Fruit fly (Drosophila melanogaster): ENCODE data around the gene beat-Vb.

beat-Vb gene

DNA sequence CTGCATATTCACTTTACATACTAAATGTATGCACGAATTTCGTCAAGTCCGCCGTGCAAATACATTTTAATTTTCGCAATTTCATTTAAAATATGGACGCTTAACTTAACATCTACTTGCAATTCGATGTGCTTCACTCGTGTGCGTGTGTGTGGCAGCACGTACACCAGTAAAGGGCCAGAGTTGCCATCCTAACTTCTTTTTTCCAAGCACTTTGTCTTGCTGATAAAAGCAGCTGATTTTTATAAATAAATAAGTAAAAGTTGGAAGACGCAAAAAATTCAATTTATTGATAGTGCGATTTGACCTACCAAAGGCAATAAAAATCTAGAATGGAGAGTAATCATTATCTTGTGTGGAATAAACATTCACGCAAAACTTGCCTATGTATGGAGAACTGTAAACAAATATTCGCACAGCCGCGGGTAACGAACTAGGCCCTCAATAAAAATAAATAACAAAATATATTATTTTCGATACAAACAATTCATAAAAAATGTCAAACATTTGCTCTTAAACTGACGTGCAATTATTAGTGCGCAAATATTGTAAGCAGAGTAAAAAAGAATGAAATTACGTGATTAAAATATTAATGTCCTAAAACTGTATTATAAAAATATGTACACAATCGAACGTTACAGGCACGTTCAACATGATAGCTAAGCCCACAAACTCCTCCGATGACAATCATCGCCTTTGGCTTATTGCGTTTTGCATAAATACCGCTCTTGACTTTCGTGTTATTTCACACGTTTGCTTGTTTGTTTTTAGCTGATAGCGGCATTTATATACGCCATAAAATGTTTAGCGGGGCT is 66.5 kb downstream of the beat-Vb start (continued):
- TF ChIP-seq Nf-YC (tag; optimal IDR thresholded peaks at IDR 0.05): peak; percentile 55
- 0 out of 3 replicates have a peak, but pooled peaks have one; percentile 30 for TF ChIP-seq H15 (GFP tag; IDR thresholded peaks at IDR 0.05)
- TF ChIP-seq gce (GFP tag; IDR thresholded peaks at IDR 0.05): no peak; the same call in 2 of the 3 replicates
- peak; percentile 35 for TF ChIP-seq CG8388 (GFP tag; optimal IDR thresholded peaks at IDR 0.05)
- TF ChIP-seq Drgx (GFP tag; IDR thresholded peaks at IDR 0.05): peak; percentile 70
- TF ChIP-seq CG15011 (GFP tag; optimal IDR thresholded peaks at IDR 0.05): peak; percentile 47
- TF ChIP-seq az2 (GFP tag; optimal IDR thresholded peaks at IDR 0.05): peak; percentile 77
- no peak for TF ChIP-seq CG1647 (GFP tag; optimal IDR thresholded peaks at IDR 0.05)
- peak; percentile 83 for TF ChIP-seq dysf (GFP tag; IDR thresholded peaks at IDR 0.05)
- no peak for TF ChIP-seq ap (GFP tag; IDR thresholded peaks at IDR 0.05)
- TF ChIP-seq onecut (GFP tag; IDR thresholded peaks at IDR 0.05): peak; percentile 55; the same call in 1 of the 2 replicates
- TF ChIP-seq CG4707 (GFP tag; optimal IDR thresholded peaks at IDR 0.05): peak; percentile 13
- TF ChIP-seq CG10209 (GFP tag; optimal IDR thresholded peaks at IDR 0.05): peak; percentile 71
- TF ChIP-seq Dbx (GFP tag; IDR thresholded peaks at IDR 0.05): no peak
- peak; percentile 89 for TF ChIP-seq Ets65A (GFP tag)
- peak in 1 of 2 experiments; percentile 28 for TF ChIP-seq insv (GFP tag; optimal IDR thresholded peaks at IDR 0.05)
- TF ChIP-seq CG8478 (optimal IDR thresholded peaks at IDR 0.05): peak; percentile 90
- peak; percentile 15 for TF ChIP-seq twi (tag; optimal IDR thresholded peaks at IDR 0.05)
- TF ChIP-seq sens-2 (GFP tag; IDR thresholded peaks at IDR 0.05): 0 out of 2 replicates have a peak, but pooled peaks have one; percentile 7
- TF ChIP-seq Opbp (GFP tag; IDR thresholded peaks at IDR 0.05; ENCODE audit: partially characterized antibody): no peak
- TF ChIP-seq fd102C (GFP tag; optimal IDR thresholded peaks at IDR 0.05): no peak
- 0 out of 2 replicates have a peak, but pooled peaks have one; percentile 13 for TF ChIP-seq sna (GFP tag; IDR thresholded peaks at IDR 0.05; ENCODE audit: partially characterized antibody)
- no peak for TF ChIP-seq hth (optimal IDR thresholded peaks at IDR 0.05)
- TF ChIP-seq oc (tag; optimal IDR thresholded peaks at IDR 0.05): peak; percentile 40
- 0 out of 3 replicates have a peak, but pooled peaks have one; percentile 25 for TF ChIP-seq otp (GFP tag; IDR thresholded peaks at IDR 0.05)
- TF ChIP-seq CG15479 (GFP tag; optimal IDR thresholded peaks at IDR 0.05): no peak
- TF ChIP-seq psq (GFP tag; optimal IDR thresholded peaks at IDR 0.05): no peak
- TF ChIP-seq klu (GFP tag; IDR thresholded peaks at IDR 0.05): peak; percentile 43; the same call in 1 of the 2 replicates
- peak; percentile 91 for TF ChIP-seq CG3281 (GFP tag; optimal IDR thresholded peaks at IDR 0.05)
- 0 out of 2 replicates have a peak, but pooled peaks have one; percentile 20 for TF ChIP-seq ttk (GFP tag; IDR thresholded peaks at IDR 0.05)
- peak; percentile 84 for TF ChIP-seq CG12659 (GFP tag; optimal IDR thresholded peaks at IDR 0.05)
- TF ChIP-seq dpn (GFP tag; optimal IDR thresholded peaks at IDR 0.05): peak in 1 of 2 experiments; percentile 61
- TF ChIP-seq Hr3 (GFP tag; optimal IDR thresholded peaks at IDR 0.05): peak; percentile 3
- peak; percentile 61 for TF ChIP-seq CG17829 (tag; optimal IDR thresholded peaks at IDR 0.05)
- TF ChIP-seq Lhr (GFP tag; optimal IDR thresholded peaks at IDR 0.05): peak; percentile 37
- no peak for TF ChIP-seq CG3838 (GFP tag; optimal IDR thresholded peaks at IDR 0.05)
- no peak for TF ChIP-seq NK7.1 (GFP tag; optimal IDR thresholded peaks at IDR 0.05)
- TF ChIP-seq pum (GFP tag; optimal IDR thresholded peaks at IDR 0.05): no peak
- TF ChIP-seq CG42726 (GFP tag; IDR thresholded peaks at IDR 0.05; ENCODE audit: partially characterized antibody): no peak
- TF ChIP-seq CoRest (tag; optimal IDR thresholded peaks at IDR 0.05): peak; percentile 85
- TF ChIP-seq Asciz (GFP tag; optimal IDR thresholded peaks at IDR 0.05): peak; percentile 42
- TF ChIP-seq nmo (GFP tag; optimal IDR thresholded peaks at IDR 0.05): peak; percentile 34
- no peak for TF ChIP-seq CG34224 (GFP tag; IDR thresholded peaks at IDR 0.05; ENCODE audit: partially characterized antibody)
- peak; percentile 50 for TF ChIP-seq HLH3B (GFP tag; IDR thresholded peaks at IDR 0.05)
- TF ChIP-seq lmd (GFP tag; IDR thresholded peaks at IDR 0.05): peak; percentile 65; the same call in 1 of the 2 replicates
- TF ChIP-seq TFAM (GFP tag; optimal IDR thresholded peaks at IDR 0.05): no peak
- TF ChIP-seq Pdp1 (GFP tag; optimal IDR thresholded peaks at IDR 0.05): peak in 1 of 2 experiments; percentile 4
- peak; percentile 63; the same call in 1 of the 2 replicates for TF ChIP-seq CG31441 (GFP tag; IDR thresholded peaks at IDR 0.05)
- TF ChIP-seq Nf-YA (GFP tag; IDR thresholded peaks at IDR 0.05): no peak

Measured in whole organism, embryonic.